Worm (Caenorhabditis elegans) whole organism, L4/young adult: ENCODE measurements around the gene ints-2.

ENCODE experiments used
- W03F9.2 ChIP-seq: fragments of 150-350 bp; optimal IDR thresholded peaks from 2 replicates; lab custom pipeline; 2014; ENCODE audit warnings: missing biosample characterization, missing genetic modification characterization
- dao-5 ChIP-seq: sonication (generic microtip); optimal IDR thresholded peaks from 2 replicates; lab custom pipeline; 2016; ENCODE audit warnings: missing genotype, missing genetic modification characterization, moderate library complexity, missing compliant biosample characterization
- him-1 ChIP-seq: sonication (generic microtip); optimal IDR thresholded peaks from 2 replicates; lab custom pipeline; 2016; ENCODE audit warnings: missing genotype, missing genetic modification reagents, missing genetic modification characterization, missing compliant biosample characterization

DNA sequence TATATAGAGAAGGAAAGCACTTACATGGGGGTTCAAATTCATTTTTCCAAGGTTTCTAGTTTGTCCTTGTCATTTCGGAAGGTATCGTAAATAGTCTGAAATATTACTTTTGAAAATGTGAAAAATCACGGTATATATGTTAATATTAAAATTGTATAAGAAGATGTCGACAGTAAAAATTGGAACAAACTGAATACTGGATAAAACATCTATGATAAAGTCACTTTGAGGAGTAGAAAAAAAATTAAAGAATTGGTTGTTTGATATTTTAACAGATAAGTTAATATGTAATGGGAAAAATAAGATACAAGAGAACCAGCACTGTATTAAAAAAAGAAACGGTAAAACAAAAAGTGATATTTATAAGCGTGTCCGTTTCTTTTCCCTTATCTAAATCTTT lies 40.9 kb downstream of the ints-2 start, which contains the start of gene nep-21:
- no peak for TF ChIP-seq W03F9.2 (tag; lab: Kevin White, UChicago)
- TF ChIP-seq him-1 (tag; lab: Kevin White, UChicago) = no peak
- TF ChIP-seq dao-5 (tag; lab: Kevin White, UChicago) = no peak
